Worm (Caenorhabditis elegans): ENCODE results near the gene D2024.4.

DNA sequence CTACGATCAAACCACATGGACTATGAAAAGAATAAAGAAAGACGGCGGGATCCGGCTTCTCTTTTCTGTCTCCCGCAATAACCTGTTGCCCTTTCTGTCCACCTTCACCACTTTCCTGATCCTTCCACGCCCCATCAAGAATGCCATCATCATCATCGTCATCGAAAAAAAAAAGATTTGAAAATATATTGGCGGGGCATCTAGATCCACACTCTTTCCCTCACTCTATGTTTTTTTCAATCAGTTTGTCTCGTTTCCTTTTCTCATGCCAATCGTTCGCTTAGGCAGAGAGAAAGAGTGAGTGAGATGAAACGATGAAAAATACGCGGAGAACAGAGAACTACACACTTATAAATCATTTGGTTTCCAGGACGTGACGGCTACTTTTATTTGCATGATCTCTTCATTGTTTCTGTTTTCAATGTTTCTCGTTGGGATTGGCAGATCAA, 2.6 kb downstream of the D2024.4 start:
- TF ChIP-seq dao-5 (tag; optimal IDR thresholded peaks at IDR 0.05), result no peak
- no peak for TF ChIP-seq W03F9.2 (tag; optimal IDR thresholded peaks at IDR 0.05)

All from whole organism, L4/young adult.